Worm (Caenorhabditis elegans) whole organism, L2 larva: ENCODE measurements around the gene gcy-14.

ENCODE experiments used
- ama-1 ChIP-seq: fragments of 150-350 bp; optimal IDR thresholded peaks from 2 replicates; lab custom pipeline; 2018; ENCODE audit warnings: inconsistent platforms
- blmp-1 ChIP-seq: sonication (generic microtip); optimal IDR thresholded peaks from 2 replicates; lab custom pipeline; 2017; ENCODE audit warnings: missing genetic modification characterization, mild to moderate bottlenecking, missing compliant biosample characterization, antibody characterized with exemption, moderate library complexity; ENCODE audit not compliant: insufficient read depth
- elt-1 ChIP-seq: fragments of 150-350 bp; optimal IDR thresholded peaks from 2 replicates; lab custom pipeline; 2014; ENCODE audit warnings: missing biosample characterization, missing genetic modification characterization
- lin-39 ChIP-seq: fragments of 150-350 bp; optimal IDR thresholded peaks from 2 replicates; lab custom pipeline; 2014; ENCODE audit warnings: missing biosample characterization, missing genetic modification reagents, missing genetic modification characterization
- nhr-10 ChIP-seq: sonication (generic microtip); optimal IDR thresholded peaks from 2 replicates; lab custom pipeline; 2017; ENCODE audit warnings: missing biosample characterization, missing genetic modification characterization
- nhr-25 ChIP-seq: fragments of 150-350 bp; sonication (generic microtip); optimal IDR thresholded peaks from 3 replicates; lab custom pipeline; 2014; ENCODE audit warnings: missing biosample characterization, missing genetic modification characterization
- skn-1 ChIP-seq: sonication (generic microtip); optimal IDR thresholded peaks from 2 replicates; lab custom pipeline; 2017; ENCODE audit warnings: missing biosample characterization, missing genetic modification characterization
- snpc-4 ChIP-seq: fragments of 150-350 bp; optimal IDR thresholded peaks from 2 replicates; lab custom pipeline; 2014; ENCODE audit warnings: missing biosample characterization, missing genetic modification characterization
- unc-39 ChIP-seq: fragments of 150-350 bp; optimal IDR thresholded peaks from 2 replicates; lab custom pipeline; 2014; ENCODE audit warnings: missing biosample characterization, missing genetic modification characterization
- ztf-11 ChIP-seq: sonication (generic microtip); optimal IDR thresholded peaks from 2 replicates; lab custom pipeline; 2017; ENCODE audit warnings: missing biosample characterization, missing genetic modification characterization
- ztf-4 ChIP-seq: fragments of 150-350 bp; optimal IDR thresholded peaks from 2 replicates; lab custom pipeline; 2014; ENCODE audit warnings: missing biosample characterization, missing genetic modification characterization

- TF ChIP-seq lin-39 = no peak
- no peak for TF ChIP-seq skn-1
- TF ChIP-seq snpc-4 (tag; lab: Kevin White, UChicago) = no peak
- TF ChIP-seq nhr-10 = no peak
- no peak for TF ChIP-seq ztf-11 (tag; lab: Kevin White, UChicago)
- no peak for TF ChIP-seq ztf-4 (tag; lab: Kevin White, UChicago)
- TF ChIP-seq nhr-25 (tag; lab: Kevin White, UChicago) = no peak
- TF ChIP-seq ama-1 (lab: Kevin White, UChicago) = no peak
- no peak for TF ChIP-seq unc-39 (tag; lab: Kevin White, UChicago)
- no peak for TF ChIP-seq blmp-1
- no peak for TF ChIP-seq elt-1
Observed at ce11 chrV:14907445-14907844, 39.4 kb upstream of the gcy-14 start.
